Fruit fly (Drosophila melanogaster) whole organism, embryonic: ENCODE measurements around the gene CG4607.

Source experiments
- Adf1 ChIP-seq: fragments of 200-800 bp; sonication (Bioruptor generic); IDR thresholded peaks from 2 replicates; pipeline ENCODE4 v1.3.6; 2022; ENCODE audit warnings: missing biosample characterization, missing genetic modification characterization
- Awh ChIP-seq: fragments of 200-800 bp; sonication (Bioruptor generic); IDR thresholded peaks from 2 replicates; pipeline ENCODE4, ENCODE4 v1.3.6; 2022; ENCODE audit warnings: missing biosample characterization, missing genetic modification characterization
- Bgb ChIP-seq: fragments of 200-800 bp; sonication (Bioruptor generic); IDR thresholded peaks from 2 replicates; pipeline ENCODE4 v1.3.6; 2022; ENCODE audit warnings: missing biosample characterization, missing genetic modification characterization; ENCODE audit not compliant: partially characterized antibody
- CG10654 ChIP-seq: fragments of 200-800 bp; sonication (Bioruptor generic); optimal IDR thresholded peaks from 2 replicates; lab custom pipeline; 2016; ENCODE audit warnings: missing biosample characterization, missing genetic modification characterization
- CG11085 ChIP-seq: fragments of 200-800 bp; sonication (Bioruptor generic); IDR thresholded peaks from 2 replicates; pipeline ENCODE4 v1.3.6; 2022; ENCODE audit warnings: missing biosample characterization, missing genetic modification characterization
- CG11398 ChIP-seq: fragments of 200-800 bp; sonication (Bioruptor generic); optimal IDR thresholded peaks from 2 replicates; lab custom pipeline; 2016; ENCODE audit warnings: missing biosample characterization, missing genetic modification characterization
- CG11456 ChIP-seq: fragments of 200-800 bp; sonication (Bioruptor generic); IDR thresholded peaks from 3 replicates; pipeline ENCODE4 v1.3.6; 2022; ENCODE audit warnings: missing biosample characterization, missing genetic modification characterization
- CG12104 ChIP-seq: fragments of 200-800 bp; sonication (Bioruptor generic); optimal IDR thresholded peaks from 3 replicates; lab custom pipeline; 2016; ENCODE audit warnings: missing biosample characterization, missing genetic modification characterization
- CG17802 ChIP-seq: fragments of 200-800 bp; sonication (Bioruptor generic); optimal IDR thresholded peaks from 2 replicates; lab custom pipeline; 2018; ENCODE audit warnings: missing biosample characterization, mild to moderate bottlenecking, missing genetic modification characterization, moderate library complexity
- CG17912 ChIP-seq: fragments of 200-800 bp; sonication (Bioruptor generic); optimal IDR thresholded peaks from 2 replicates; lab custom pipeline; 2018; ENCODE audit warnings: missing biosample characterization, mild to moderate bottlenecking, missing genetic modification characterization
- CG30431 ChIP-seq: fragments of 200-800 bp; sonication (Bioruptor generic); optimal IDR thresholded peaks from 2 replicates; lab custom pipeline; 2017; ENCODE audit warnings: missing biosample characterization, missing genetic modification characterization
- CG32767 ChIP-seq: fragments of 200-800 bp; sonication (Bioruptor generic); IDR thresholded peaks from 2 replicates; pipeline ENCODE4 v1.3.6; 2022; ENCODE audit warnings: missing biosample characterization, missing genetic modification characterization
- CG3281 ChIP-seq: fragments of 200-800 bp; sonication (Bioruptor generic); optimal IDR thresholded peaks from 3 replicates; lab custom pipeline; 2017; ENCODE audit warnings: missing biosample characterization, mild to moderate bottlenecking, missing genetic modification characterization
- CG3838 ChIP-seq: fragments of 200-800 bp; sonication (Bioruptor generic); optimal IDR thresholded peaks from 3 replicates; lab custom pipeline; 2016; ENCODE audit warnings: missing biosample characterization, missing genetic modification characterization
- CG4328 ChIP-seq: fragments of 200-800 bp; sonication (Bioruptor generic); optimal IDR thresholded peaks from 3 replicates; lab custom pipeline; 2017; ENCODE audit warnings: missing biosample characterization, missing genetic modification reagents, missing genetic modification characterization
- CG4730 ChIP-seq: fragments of 200-800 bp; sonication (Bioruptor generic); IDR thresholded peaks from 2 replicates; pipeline ENCODE4 v1.3.6; 2022; ENCODE audit warnings: missing biosample characterization, missing genetic modification characterization
- CG4854 ChIP-seq: fragments of 200-800 bp; sonication (Bioruptor generic); optimal IDR thresholded peaks from 2 replicates; lab custom pipeline; 2016; ENCODE audit warnings: missing biosample characterization, missing genetic modification characterization, inconsistent platforms
- CG6175 ChIP-seq: fragments of 200-800 bp; sonication (Bioruptor generic); IDR thresholded peaks from 3 replicates; pipeline ENCODE4 v1.3.6; 2022; ENCODE audit warnings: missing biosample characterization, missing genetic modification characterization
- CG6813 ChIP-seq: fragments of 200-800 bp; sonication (Bioruptor generic); optimal IDR thresholded peaks from 2 replicates; lab custom pipeline; 2017; ENCODE audit warnings: missing biosample characterization, missing genetic modification characterization, mild to moderate bottlenecking, moderate library complexity, missing genetic modification reagents
- CG7963 ChIP-seq: fragments of 200-800 bp; sonication (Bioruptor generic); IDR thresholded peaks from 3 replicates; pipeline ENCODE4 v1.3.6; 2022; ENCODE audit warnings: missing biosample characterization, missing genetic modification characterization; ENCODE audit not compliant: partially characterized antibody
- CG8478 ChIP-seq: fragments of >200 bp; optimal IDR thresholded peaks from 2 replicates; lab custom pipeline; 2018
- CG9817 ChIP-seq: fragments of 200-800 bp; sonication (Bioruptor generic); optimal IDR thresholded peaks from 2 replicates; lab custom pipeline; 2018; ENCODE audit warnings: missing biosample characterization, mild to moderate bottlenecking, missing genetic modification characterization, moderate library complexity
- D19A ChIP-seq: fragments of 200-800 bp; optimal IDR thresholded peaks from 3 replicates; lab custom pipeline; 2019; ENCODE audit warnings: missing biosample characterization, mild to moderate bottlenecking, missing genetic modification characterization, moderate library complexity
- Dref ChIP-seq: fragments of 200-800 bp; sonication (Bioruptor generic); IDR thresholded peaks from 2 replicates; pipeline ENCODE4 v1.3.6; 2022; ENCODE audit warnings: missing biosample characterization, missing genetic modification characterization
- GATAe ChIP-seq: fragments of 200-800 bp; sonication (Bioruptor generic); conservative IDR thresholded peaks from 2 replicates; pipeline ENCODE4 v1.3.6; 2022; ENCODE audit warnings: missing biosample characterization, missing genetic modification characterization
- HLHmδ ChIP-seq: fragments of 200-800 bp; sonication (Bioruptor generic); optimal IDR thresholded peaks from 2 replicates; lab custom pipeline; 2018; ENCODE audit warnings: missing biosample characterization, mild to moderate bottlenecking, missing genetic modification characterization, moderate library complexity
- HmgD ChIP-seq: fragments of 200-800 bp; sonication (Bioruptor generic); optimal IDR thresholded peaks from 3 replicates; lab custom pipeline; 2016; ENCODE audit warnings: missing biosample characterization, missing genetic modification characterization
- Hmx ChIP-seq: fragments of 200-800 bp; sonication (Bioruptor generic); optimal IDR thresholded peaks from 2 replicates; lab custom pipeline; 2016; ENCODE audit warnings: missing biosample characterization, missing genetic modification characterization
- Lim3 ChIP-seq: fragments of 200-800 bp; sonication (Bioruptor generic); IDR thresholded peaks from 2 replicates; pipeline ENCODE4 v1.3.6; 2022; ENCODE audit warnings: missing biosample characterization, missing genetic modification characterization
- Side ChIP-seq: fragments of 200-800 bp; sonication (Bioruptor generic); optimal IDR thresholded peaks from 2 replicates; lab custom pipeline; 2016; ENCODE audit warnings: missing biosample characterization, missing genetic modification characterization
- cad ChIP-seq: fragments of >200 bp; optimal IDR thresholded peaks from 2 replicates; lab custom pipeline; 2017; ENCODE audit warnings: missing biosample characterization, missing genetic modification characterization
- cas ChIP-seq: fragments of 200-800 bp; sonication (Bioruptor generic); IDR thresholded peaks from 2 replicates; pipeline ENCODE4 v1.3.6; 2022; ENCODE audit warnings: missing biosample characterization, missing genetic modification characterization
- chif ChIP-seq, 2 experiments: fragments of 200-800 bp; sonication (Bioruptor generic); optimal IDR thresholded peaks; 3 replicates each; lab custom pipeline; 2016; ENCODE audit warnings: missing biosample characterization in 2 of 2, missing genetic modification characterization in 2 of 2
- dan ChIP-seq: fragments of 200-800 bp; sonication (Bioruptor generic); IDR thresholded peaks from 2 replicates; pipeline ENCODE4 v1.3.6; 2022; ENCODE audit warnings: missing biosample characterization, missing genetic modification characterization
- dm ChIP-seq: fragments of 200-800 bp; sonication (Bioruptor generic); optimal IDR thresholded peaks from 3 replicates; lab custom pipeline; 2016; ENCODE audit warnings: missing biosample characterization, missing genetic modification characterization
- dysf ChIP-seq: fragments of 200-800 bp; sonication (Bioruptor generic); IDR thresholded peaks from 3 replicates; pipeline ENCODE4 v1.3.6; 2022; ENCODE audit warnings: missing biosample characterization, missing genetic modification characterization
- esg ChIP-seq: fragments of 200-800 bp; sonication (Bioruptor generic); conservative IDR thresholded peaks from 2 replicates; pipeline ENCODE4 v1.3.6; 2022; ENCODE audit warnings: missing biosample characterization, missing genetic modification characterization
- exex ChIP-seq: fragments of 200-800 bp; sonication (Bioruptor generic); optimal IDR thresholded peaks from 4 replicates; lab custom pipeline; 2018; ENCODE audit warnings: missing biosample characterization, mild to moderate bottlenecking, missing genetic modification characterization, moderate library complexity
- fd64A ChIP-seq: fragments of 200-800 bp; sonication (Bioruptor generic); optimal IDR thresholded peaks from 3 replicates; lab custom pipeline; 2018; ENCODE audit warnings: missing biosample characterization, mild to moderate bottlenecking, missing genetic modification characterization
- jigr1 ChIP-seq: fragments of 200-800 bp; sonication (Bioruptor generic); IDR thresholded peaks from 3 replicates; pipeline ENCODE4 v1.3.6; 2022; ENCODE audit warnings: missing biosample characterization, missing genetic modification characterization
- lbe ChIP-seq: fragments of 200-800 bp; sonication (Bioruptor generic); optimal IDR thresholded peaks from 2 replicates; lab custom pipeline; 2016; ENCODE audit warnings: missing biosample characterization, mild to moderate bottlenecking, missing genetic modification characterization
- lmd ChIP-seq: fragments of 200-800 bp; sonication (Bioruptor generic); IDR thresholded peaks from 2 replicates; pipeline ENCODE4 v1.3.6; 2022; ENCODE audit warnings: missing biosample characterization, missing genetic modification characterization
- nerfin-2 ChIP-seq: fragments of 200-800 bp; sonication (Bioruptor generic); IDR thresholded peaks from 2 replicates; pipeline ENCODE4 v1.3.6; 2022; ENCODE audit warnings: missing biosample characterization, missing genetic modification characterization; ENCODE audit not compliant: partially characterized antibody
- pan ChIP-seq, 4 experiments: fragments of >200 bp in 3 of 4; fragments of 200-800 bp in 1 of 4; sonication (Bioruptor generic) in 1 of 4; optimal IDR thresholded peaks in 3 of 4; IDR thresholded peaks in 1 of 4; 2 replicates each; pipeline versions ENCODE4 v1.3.6 to Lab custom; 2017 to 2022; ENCODE audit warnings: missing biosample characterization in 2 of 4, missing genetic modification characterization in 2 of 4, mixed read lengths in 1 of 4
- pb ChIP-seq: fragments of 200-800 bp; sonication (Bioruptor generic); optimal IDR thresholded peaks from 3 replicates; lab custom pipeline; 2016; ENCODE audit warnings: missing biosample characterization, missing genetic modification characterization
- seq ChIP-seq: fragments of 200-800 bp; sonication (Bioruptor generic); IDR thresholded peaks from 2 replicates; pipeline ENCODE4 v1.3.6; 2022; ENCODE audit warnings: missing biosample characterization, missing genetic modification characterization
- sqz ChIP-seq: fragments of 200-800 bp; sonication (Bioruptor generic); optimal IDR thresholded peaks from 3 replicates; lab custom pipeline; 2018; ENCODE audit warnings: missing biosample characterization, mild to moderate bottlenecking, missing genetic modification characterization
- ssp ChIP-seq: fragments of 200-800 bp; sonication (Bioruptor generic); IDR thresholded peaks from 2 replicates; pipeline ENCODE4 v1.3.6; 2022; ENCODE audit warnings: missing biosample characterization, missing genetic modification characterization
- trem ChIP-seq: fragments of 200-800 bp; optimal IDR thresholded peaks from 3 replicates; lab custom pipeline; 2019; ENCODE audit warnings: missing biosample characterization, mild to moderate bottlenecking, missing genetic modification characterization, moderate library complexity
- tx ChIP-seq: fragments of 200-800 bp; sonication (Bioruptor generic); optimal IDR thresholded peaks from 2 replicates; lab custom pipeline; 2016; ENCODE audit warnings: missing biosample characterization, missing genetic modification characterization

CG4607 gene

dm6 chrX:7101302-7102012 lies 32.2 kb downstream of the CG4607 start (continued):
- no peak for TF ChIP-seq cas (GFP tag; lab: Robert Waterston, UW)
- TF ChIP-seq Hmx (GFP tag; lab: Kevin White, UChicago): peak; percentile 20
- peak; percentile 61 for TF ChIP-seq CG11398 (GFP tag; lab: Kevin White, UChicago)
- peak; percentile 78 for TF ChIP-seq CG3281 (GFP tag; lab: Kevin White, UChicago)
- no peak for TF ChIP-seq fd64A (GFP tag; lab: Kevin White, UChicago)
- peak; percentile 72 for TF ChIP-seq CG6813
- peak; percentile 76 for TF ChIP-seq pb (GFP tag; lab: Kevin White, UChicago)
- no peak for TF ChIP-seq dan
- TF ChIP-seq pan (optimal IDR thresholded peaks at IDR 0.05; lab: Kevin White, UChicago): no peak
- TF ChIP-seq pan (GFP tag; optimal IDR thresholded peaks at IDR 0.05 in 1 of 2, IDR thresholded peaks at IDR 0.05 in 1 of 2): peak in 1 of 2 experiments; percentile 75
- peak; percentile 85 for TF ChIP-seq tx
- peak; percentile 79 for TF ChIP-seq dm (GFP tag; lab: Kevin White, UChicago)
- no peak for TF ChIP-seq CG17912 (GFP tag; lab: Kevin White, UChicago)
- TF ChIP-seq GATAe: no peak; the same call in 1 of the 2 replicates
- peak; percentile 42; the same call in 1 of the 2 replicates for TF ChIP-seq CG11085 (GFP tag; lab: Robert Waterston, UW)
- TF ChIP-seq sqz: no peak
- TF ChIP-seq jigr1: peak; percentile 57; the same call in 1 of the 3 replicates
- TF ChIP-seq cad (GFP tag; lab: Kevin White, UChicago): no peak
- peak; percentile 77 for TF ChIP-seq esg (GFP tag; lab: Robert Waterston, UW)
- peak; percentile 49 for TF ChIP-seq ssp (GFP tag; lab: Robert Waterston, UW)
- peak; percentile 73 for TF ChIP-seq CG30431 (GFP tag; lab: Kevin White, UChicago)
- TF ChIP-seq CG6175: no peak
- no peak for TF ChIP-seq lbe (GFP tag; lab: Kevin White, UChicago)
- TF ChIP-seq exex (tag; lab: Kevin White, UChicago): peak; percentile 43
- peak; percentile 85 for TF ChIP-seq lmd (GFP tag; lab: Robert Waterston, UW)
- TF ChIP-seq nerfin-2 (GFP tag; lab: Robert Waterston, UW): no peak
- TF ChIP-seq Lim3 (GFP tag; lab: Robert Waterston, UW): no peak
- peak; percentile 84 to 85 for TF ChIP-seq chif (GFP tag; optimal IDR thresholded peaks at IDR 0.05; lab: Kevin White, UChicago)
- no peak for TF ChIP-seq HmgD (GFP tag; lab: Kevin White, UChicago)
- peak; percentile 69; the same call in 1 of the 2 replicates for TF ChIP-seq Awh (GFP tag; lab: Robert Waterston, UW)
- TF ChIP-seq CG9817 (tag; lab: Kevin White, UChicago): peak; percentile 89
- TF ChIP-seq Dref (GFP tag; lab: Robert Waterston, UW): no peak
- TF ChIP-seq trem (tag; lab: Kevin White, UChicago): peak; percentile 64
- TF ChIP-seq CG7963 (GFP tag; lab: Robert Waterston, UW): no peak
- TF ChIP-seq CG3838 (GFP tag; lab: Kevin White, UChicago): peak; percentile 54
- peak; percentile 71 for TF ChIP-seq CG12104 (GFP tag; lab: Kevin White, UChicago)
- TF ChIP-seq CG4328 (GFP tag; lab: Kevin White, UChicago): peak; percentile 58
- TF ChIP-seq CG11456 (GFP tag; lab: Robert Waterston, UW): peak; percentile 41; the same call in 1 of the 3 replicates
- TF ChIP-seq Bgb (GFP tag; lab: Robert Waterston, UW): no peak
- TF ChIP-seq D19A: peak; percentile 72
- peak; percentile 48 for TF ChIP-seq Side (GFP tag; lab: Kevin White, UChicago)
- TF ChIP-seq dysf: peak; percentile 89
- peak; percentile 64 for TF ChIP-seq CG4730
- peak; percentile 86 for TF ChIP-seq CG32767 (GFP tag; lab: Robert Waterston, UW)
- peak; percentile 13; the same call in 1 of the 2 replicates for TF ChIP-seq Adf1 (GFP tag; lab: Robert Waterston, UW)
- no peak for TF ChIP-seq CG8478 (lab: Kevin White, UChicago)
- TF ChIP-seq CG10654 (GFP tag; lab: Kevin White, UChicago): peak; percentile 9
- TF ChIP-seq HLHmδ: no peak
- TF ChIP-seq seq (GFP tag; lab: Robert Waterston, UW): peak; percentile 86; the same call in 1 of the 2 replicates
- peak; percentile 9 for TF ChIP-seq CG17802
- TF ChIP-seq CG4854: peak; percentile 8
